Worm (Caenorhabditis elegans) whole organism, L3 larva: ENCODE results near the gene C50F4.12.
A peak's percentile ranks its signal among the peaks of the same experiment; 100 is the strongest.

Experiments used
- R02D3.7 ChIP-seq: fragments of 150-350 bp; optimal IDR thresholded peaks from 2 replicates; lab custom pipeline; 2014; ENCODE audit warnings: missing biosample characterization, missing genetic modification characterization
- ZK546.5 ChIP-seq: sonication (generic microtip); optimal IDR thresholded peaks from 2 replicates; lab custom pipeline; 2017; ENCODE audit warnings: missing biosample characterization, missing genetic modification characterization
- aly-2 ChIP-seq: fragments of 150-350 bp; optimal IDR thresholded peaks from 2 replicates; lab custom pipeline; 2014; ENCODE audit warnings: missing biosample characterization, missing genetic modification characterization
- ama-1 ChIP-seq: fragments of 150-350 bp; optimal IDR thresholded peaks from 2 replicates; lab custom pipeline; 2018
- ceh-16 ChIP-seq: sonication (generic microtip); optimal IDR thresholded peaks from 2 replicates; lab custom pipeline; 2017; ENCODE audit warnings: missing biosample characterization, missing genetic modification characterization
- ceh-28 ChIP-seq: fragments of 150-350 bp; optimal IDR thresholded peaks from 2 replicates; lab custom pipeline; 2014; ENCODE audit warnings: missing biosample characterization, missing genetic modification reagents, missing genetic modification characterization
- ceh-82 ChIP-seq: fragments of 150-350 bp; optimal IDR thresholded peaks from 2 replicates; lab custom pipeline; 2014; ENCODE audit warnings: missing biosample characterization, missing genetic modification characterization
- ceh-9 ChIP-seq: sonication (generic microtip); optimal IDR thresholded peaks from 2 replicates; lab custom pipeline; 2018; ENCODE audit warnings: missing biosample characterization, missing genetic modification characterization
- daf-12 ChIP-seq: fragments of 150-350 bp; optimal IDR thresholded peaks from 2 replicates; lab custom pipeline; 2014; ENCODE audit warnings: missing biosample characterization, missing genetic modification reagents, missing genetic modification characterization
- egl-27 ChIP-seq: sonication (generic microtip); optimal IDR thresholded peaks from 4 replicates; lab custom pipeline; 2017; ENCODE audit warnings: missing biosample characterization, missing genetic modification reagents, missing genetic modification characterization
- egl-5 ChIP-seq: fragments of 150-350 bp; optimal IDR thresholded peaks from 2 replicates; lab custom pipeline; 2017; ENCODE audit warnings: missing biosample characterization, missing genetic modification reagents, missing genetic modification characterization, inconsistent platforms
- elt-1 ChIP-seq: fragments of 150-350 bp; optimal IDR thresholded peaks from 2 replicates; lab custom pipeline; 2014; ENCODE audit warnings: missing biosample characterization, missing genetic modification characterization
- elt-2 ChIP-seq: sonication (generic microtip); optimal IDR thresholded peaks from 2 replicates; lab custom pipeline; 2016; ENCODE audit warnings: missing genetic modification reagents, mild to moderate bottlenecking, missing genetic modification characterization, missing compliant biosample characterization
- elt-3 ChIP-seq, 3 experiments: fragments of 150-350 bp in 1 of 3; sonication (generic microtip) in 2 of 3; optimal IDR thresholded peaks; 2 replicates in 2 of 3; 4 replicates in 1 of 3; lab custom pipeline; 2014 to 2017; ENCODE audit warnings: missing biosample characterization in 3 of 3, missing genetic modification characterization in 3 of 3
- eor-1 ChIP-seq, 2 experiments: fragments of 150-350 bp; optimal IDR thresholded peaks; 2 replicates each; lab custom pipeline; 2014 to 2018; ENCODE audit warnings: missing biosample characterization in 2 of 2, missing genetic modification characterization in 2 of 2
- fkh-10 ChIP-seq: sonication (generic microtip); optimal IDR thresholded peaks from 2 replicates; lab custom pipeline; 2017; ENCODE audit warnings: missing biosample characterization, missing genetic modification reagents, missing genetic modification characterization
- fkh-2 ChIP-seq: fragments of 150-350 bp; optimal IDR thresholded peaks from 2 replicates; lab custom pipeline; 2014; ENCODE audit warnings: missing biosample characterization, missing genetic modification reagents, missing genetic modification characterization
- fos-1 ChIP-seq: fragments of 150-350 bp; optimal IDR thresholded peaks from 2 replicates; lab custom pipeline; 2014; ENCODE audit warnings: missing biosample characterization, missing genetic modification characterization
- hmg-11 ChIP-seq: sonication (generic microtip); optimal IDR thresholded peaks from 2 replicates; lab custom pipeline; 2016; ENCODE audit warnings: missing genetic modification characterization, missing compliant biosample characterization
- jun-1 ChIP-seq: fragments of 150-350 bp; optimal IDR thresholded peaks from 2 replicates; lab custom pipeline; 2014; ENCODE audit warnings: missing biosample characterization, missing genetic modification reagents, missing genetic modification characterization
- lin-15B ChIP-seq: fragments of 150-350 bp; optimal IDR thresholded peaks from 2 replicates; lab custom pipeline; 2014; ENCODE audit warnings: missing biosample characterization, missing genetic modification characterization
- lin-39 ChIP-seq: fragments of 150-350 bp; optimal IDR thresholded peaks from 2 replicates; lab custom pipeline; 2018; ENCODE audit warnings: missing biosample characterization, missing genetic modification reagents, missing genetic modification characterization
- lsy-12 ChIP-seq: sonication (generic microtip); optimal IDR thresholded peaks from 2 replicates; lab custom pipeline; 2016; ENCODE audit warnings: mild to moderate bottlenecking, missing genetic modification characterization, missing compliant biosample characterization
- mdl-1 ChIP-seq: fragments of 150-350 bp; optimal IDR thresholded peaks from 2 replicates; lab custom pipeline; 2014; ENCODE audit warnings: missing biosample characterization, missing genetic modification characterization
- mml-1 ChIP-seq: fragments of 150-350 bp; sonication (generic microtip); optimal IDR thresholded peaks from 3 replicates; lab custom pipeline; 2014; ENCODE audit warnings: missing biosample characterization, missing genetic modification characterization
- nfya-1 ChIP-seq: sonication (generic microtip); optimal IDR thresholded peaks from 2 replicates; lab custom pipeline; 2017; ENCODE audit warnings: missing genetic modification characterization, mild to moderate bottlenecking, missing compliant biosample characterization, antibody characterized with exemption, moderate library complexity; ENCODE audit not compliant: insufficient read depth
- nhr-11 ChIP-seq: fragments of 150-350 bp; optimal IDR thresholded peaks from 2 replicates; lab custom pipeline; 2014; ENCODE audit warnings: missing biosample characterization, missing genetic modification characterization
- nhr-12 ChIP-seq: fragments of 150-350 bp; optimal IDR thresholded peaks from 2 replicates; lab custom pipeline; 2014; ENCODE audit warnings: missing biosample characterization, missing genetic modification characterization
- nhr-23 ChIP-seq: fragments of 150-350 bp; optimal IDR thresholded peaks from 2 replicates; lab custom pipeline; 2014; ENCODE audit warnings: missing biosample characterization, missing genetic modification reagents, missing genetic modification characterization
- nhr-237 ChIP-seq: fragments of 150-350 bp; optimal IDR thresholded peaks from 2 replicates; lab custom pipeline; 2014; ENCODE audit warnings: missing biosample characterization, missing genetic modification characterization
- nhr-25 ChIP-seq: sonication (generic microtip); optimal IDR thresholded peaks from 2 replicates; lab custom pipeline; 2017; ENCODE audit warnings: missing biosample characterization, missing genetic modification characterization
- nhr-28 ChIP-seq: fragments of 150-350 bp; optimal IDR thresholded peaks from 2 replicates; lab custom pipeline; 2014; ENCODE audit warnings: missing biosample characterization, missing genetic modification characterization
- nhr-43 ChIP-seq: sonication (generic microtip); optimal IDR thresholded peaks from 2 replicates; lab custom pipeline; 2016; ENCODE audit warnings: mild to moderate bottlenecking, missing genetic modification characterization, missing compliant biosample characterization; ENCODE audit not compliant: poor library complexity, severe bottlenecking
- nhr-67 ChIP-seq: fragments of 150-350 bp; optimal IDR thresholded peaks from 2 replicates; lab custom pipeline; 2014; ENCODE audit warnings: missing biosample characterization, missing genetic modification characterization
- nhr-76 ChIP-seq: fragments of 150-350 bp; sonication (generic microtip); optimal IDR thresholded peaks from 5 replicates; lab custom pipeline; 2014; ENCODE audit warnings: missing biosample characterization, missing genetic modification characterization
- nhr-77 ChIP-seq: fragments of 150-350 bp; optimal IDR thresholded peaks from 2 replicates; lab custom pipeline; 2014; ENCODE audit warnings: missing biosample characterization, missing genetic modification characterization
- pha-4 ChIP-seq: fragments of 150-350 bp; optimal IDR thresholded peaks from 2 replicates; lab custom pipeline; 2014; ENCODE audit warnings: missing biosample characterization, missing genetic modification reagents, missing genetic modification characterization
- pqm-1 ChIP-seq: fragments of 150-350 bp; optimal IDR thresholded peaks from 2 replicates; lab custom pipeline; 2017; ENCODE audit warnings: missing biosample characterization, missing genetic modification characterization, inconsistent platforms
- sea-2 ChIP-seq: fragments of 150-350 bp; sonication (generic microtip); optimal IDR thresholded peaks from 4 replicates; lab custom pipeline; 2014; ENCODE audit warnings: missing biosample characterization, missing genetic modification reagents, missing genetic modification characterization
- skn-1 ChIP-seq: fragments of 150-350 bp; optimal IDR thresholded peaks from 2 replicates; lab custom pipeline; 2014; ENCODE audit warnings: missing biosample characterization, missing genetic modification characterization
- snpc-4 ChIP-seq: fragments of 150-350 bp; optimal IDR thresholded peaks from 2 replicates; lab custom pipeline; 2014; ENCODE audit warnings: missing biosample characterization, missing genetic modification characterization
- tbx-2 ChIP-seq: sonication (generic microtip); optimal IDR thresholded peaks from 2 replicates; lab custom pipeline; 2016; ENCODE audit warnings: mild to moderate bottlenecking, missing genetic modification characterization, missing compliant biosample characterization
- unc-39 ChIP-seq: sonication (generic microtip); optimal IDR thresholded peaks from 4 replicates; lab custom pipeline; 2017; ENCODE audit warnings: missing biosample characterization, missing genetic modification characterization
- unc-62 ChIP-seq: fragments of 150-350 bp; sonication (generic microtip); optimal IDR thresholded peaks from 4 replicates; lab custom pipeline; 2014; ENCODE audit warnings: missing biosample characterization, missing genetic modification reagents, missing genetic modification characterization
- zag-1 ChIP-seq: fragments of 150-350 bp; optimal IDR thresholded peaks from 2 replicates; lab custom pipeline; 2014; ENCODE audit warnings: missing biosample characterization, missing genetic modification characterization
- ztf-11 ChIP-seq: fragments of 150-350 bp; optimal IDR thresholded peaks from 2 replicates; lab custom pipeline; 2014; ENCODE audit warnings: missing biosample characterization, missing genetic modification characterization
- ztf-4 ChIP-seq: fragments of 150-350 bp; optimal IDR thresholded peaks from 2 replicates; lab custom pipeline; 2014; ENCODE audit warnings: missing biosample characterization, missing genetic modification characterization

C50F4.12 gene

ce11 chrV:9544176-9544632 lies 4.7 kb upstream of the C50F4.12 start, which contains the start of gene mdf-1:
Gene mdf-1, minus strand, starts transcription at chrV:9544226.
- TF ChIP-seq fkh-2 (tag; lab: Kevin White, UChicago) (no peak), sea-2 (GFP tag; lab: Kevin White, UChicago) (no peak), elt-2 (tag; lab: Kevin White, UChicago) (peak; percentile 47), nhr-23 (tag; lab: Kevin White, UChicago) (peak; percentile 85), ceh-82 (no peak), mdl-1 (tag; lab: Kevin White, UChicago) (no peak), ceh-16 (tag; lab: Kevin White, UChicago) (no peak), tbx-2 (tag; lab: Kevin White, UChicago) (peak; percentile 14), fkh-10 (GFP tag; lab: Kevin White, UChicago) (no peak), pha-4 (tag; lab: Kevin White, UChicago) (peak; percentile 55), nfya-1 (tag; lab: Kevin White, UChicago) (peak; percentile 82), skn-1 (tag; lab: Kevin White, UChicago) (no peak), snpc-4 (tag; lab: Kevin White, UChicago) (peak; percentile 36), nhr-25 (tag; lab: Kevin White, UChicago) (peak; percentile 75), lin-15B (tag; lab: Kevin White, UChicago) (peak; percentile 73), lin-39 (tag; lab: Kevin White, UChicago) (peak; percentile 63), fos-1 (tag; lab: Kevin White, UChicago) (no peak), nhr-237 (no peak), eor-1 (tag; optimal IDR thresholded peaks at IDR 0.05; lab: Kevin White, UChicago) (no peak), ceh-28 (peak; percentile 15), pqm-1 (tag; lab: Kevin White, UChicago) (peak; percentile 58), nhr-43 (tag; lab: Kevin White, UChicago) (peak; percentile 47), ZK546.5 (tag; lab: Kevin White, UChicago) (no peak), unc-39 (tag; lab: Kevin White, UChicago) (no peak), aly-2 (tag; lab: Kevin White, UChicago) (no peak), mml-1 (tag; lab: Kevin White, UChicago) (no peak), nhr-67 (tag; lab: Kevin White, UChicago) (no peak), ama-1 (peak; percentile 41), ceh-9 (tag; lab: Kevin White, UChicago) (no peak), R02D3.7 (no peak), hmg-11 (tag; lab: Kevin White, UChicago) (peak; percentile 85), ztf-4 (tag; lab: Kevin White, UChicago) (peak; percentile 15), jun-1 (no peak), zag-1 (tag; lab: Kevin White, UChicago) (no peak), lsy-12 (tag; lab: Kevin White, UChicago) (peak; percentile 51), nhr-28 (tag; lab: Kevin White, UChicago) (no peak), nhr-12 (tag; lab: Kevin White, UChicago) (no peak), ztf-11 (no peak), nhr-11 (no peak), daf-12 (tag; lab: Kevin White, UChicago) (no peak), egl-5 (peak; percentile 17), elt-3 (tag; optimal IDR thresholded peaks at IDR 0.05; lab: Kevin White, UChicago) (no peak), unc-62 (GFP tag; lab: Kevin White, UChicago) (peak; percentile 12), nhr-76 (no peak), egl-27 (tag; lab: Kevin White, UChicago) (no peak), elt-1 (tag; lab: Kevin White, UChicago) (no peak), nhr-77 (no peak)
